Worm (Caenorhabditis elegans): Measurements from ENCODE around the gene str-1.

Gene str-1

DNA sequence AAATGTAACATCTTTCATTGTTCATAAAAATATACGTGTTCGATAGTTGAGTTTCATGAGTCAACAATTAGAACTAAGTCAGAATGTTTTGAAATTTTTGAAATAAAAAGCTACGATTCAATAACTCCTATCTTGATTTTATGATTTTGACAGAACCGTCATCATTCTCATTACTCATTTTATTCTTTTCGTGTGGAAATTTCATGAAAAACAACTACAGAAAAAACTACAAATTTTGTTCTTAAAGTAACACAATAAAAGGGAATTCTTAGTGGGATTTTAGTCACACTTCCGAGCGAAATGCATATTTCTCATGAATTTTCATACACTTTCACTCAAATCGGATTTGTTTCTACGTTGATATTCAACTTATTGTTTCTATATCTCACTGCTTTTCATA, 3.3 kb downstream of the str-1 start, which contains the start of gene str-44:
Gene str-44, plus strand, starts transcription at position 301 of the 400 bp plus-strand sequence.
- no peak for TF ChIP-seq cog-1 (tag; optimal IDR thresholded peaks at IDR 0.05)
- TF ChIP-seq tab-1 (GFP tag; IDR thresholded peaks at IDR 0.05): no peak
- TF ChIP-seq flt-1 (GFP tag; IDR thresholded peaks at IDR 0.05): no peak
- TF ChIP-seq klf-2 (GFP tag; conservative IDR thresholded peaks at IDR 0.05): no peak
- no peak for TF ChIP-seq T22C8.4 (GFP tag; IDR thresholded peaks at IDR 0.05)
- TF ChIP-seq ztf-29 (GFP tag; IDR thresholded peaks at IDR 0.05): no peak
- TF ChIP-seq ztf-23 (GFP tag; IDR thresholded peaks at IDR 0.05): no peak
- no peak for TF ChIP-seq ref-1 (GFP tag; conservative IDR thresholded peaks at IDR 0.05)
- TF ChIP-seq med-1 (GFP tag; optimal IDR thresholded peaks at IDR 0.05; ENCODE audit: insufficient read depth): no peak

DNA sequence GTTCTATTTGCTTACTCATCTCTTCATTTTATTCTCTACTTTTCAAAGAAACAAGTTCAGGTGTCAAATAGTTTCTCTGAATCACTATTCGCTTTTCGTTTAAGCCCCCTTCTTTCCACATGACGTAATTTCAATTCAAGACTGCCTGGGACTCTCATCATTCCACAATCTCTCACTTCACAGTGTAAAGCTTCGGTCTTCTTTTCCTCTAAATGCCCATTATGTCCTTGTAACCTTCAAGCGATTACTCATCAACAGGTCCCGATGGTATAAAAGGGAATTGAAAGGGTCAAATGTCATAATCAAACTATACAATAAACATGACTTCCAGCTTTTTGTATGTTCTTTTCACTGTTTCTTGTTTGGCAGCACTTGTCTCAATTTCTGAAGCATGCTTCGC, 5.4 kb downstream of the str-1 start, which contains the start of gene C42D4.3:
Gene C42D4.3, plus strand, starts transcription at position 298 of the 400 bp plus-strand sequence.
- TF ChIP-seq tab-1 (GFP tag; IDR thresholded peaks at IDR 0.05): no peak
- no peak for TF ChIP-seq ztf-29 (GFP tag; IDR thresholded peaks at IDR 0.05)
- TF ChIP-seq ref-1 (GFP tag; conservative IDR thresholded peaks at IDR 0.05): no peak
- no peak for TF ChIP-seq flt-1 (GFP tag; IDR thresholded peaks at IDR 0.05)
- no peak for TF ChIP-seq med-1 (GFP tag; optimal IDR thresholded peaks at IDR 0.05; ENCODE audit: insufficient read depth)
- TF ChIP-seq cog-1 (tag; optimal IDR thresholded peaks at IDR 0.05): no peak
- TF ChIP-seq klf-2 (GFP tag; conservative IDR thresholded peaks at IDR 0.05): no peak
- no peak for TF ChIP-seq ztf-23 (GFP tag; IDR thresholded peaks at IDR 0.05)
- no peak for TF ChIP-seq T22C8.4 (GFP tag; IDR thresholded peaks at IDR 0.05)

DNA sequence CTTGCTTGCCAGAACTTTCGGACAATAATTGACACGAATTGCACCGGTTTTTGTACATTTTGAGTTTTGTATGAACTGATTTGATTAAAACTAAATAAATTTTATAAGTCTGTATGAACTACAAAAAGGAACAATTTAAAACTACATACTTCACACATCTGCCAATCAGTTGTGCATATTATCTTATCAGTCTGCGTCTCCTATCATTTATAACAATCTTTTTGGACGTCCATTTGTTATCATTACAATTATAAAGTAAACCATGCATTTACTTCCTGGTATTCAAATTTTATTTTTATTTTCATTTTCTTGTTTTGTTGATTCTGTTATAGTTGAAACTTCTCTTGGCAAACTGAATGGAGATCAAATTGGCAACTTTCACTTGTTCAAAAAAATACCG, 6.7 kb downstream of the str-1 start, which contains the start of gene cest-10:
Gene cest-10, plus strand, starts transcription at position 254 of the 400 bp plus-strand sequence.
- no peak for TF ChIP-seq cog-1 (tag; optimal IDR thresholded peaks at IDR 0.05)
- TF ChIP-seq flt-1 (GFP tag; IDR thresholded peaks at IDR 0.05): no peak
- no peak for TF ChIP-seq ztf-29 (GFP tag; IDR thresholded peaks at IDR 0.05)
- no peak for TF ChIP-seq ref-1 (GFP tag; conservative IDR thresholded peaks at IDR 0.05)
- TF ChIP-seq med-1 (GFP tag; optimal IDR thresholded peaks at IDR 0.05; ENCODE audit: insufficient read depth): no peak
- no peak for TF ChIP-seq klf-2 (GFP tag; conservative IDR thresholded peaks at IDR 0.05)
- no peak for TF ChIP-seq ztf-23 (GFP tag; IDR thresholded peaks at IDR 0.05)
- no peak for TF ChIP-seq T22C8.4 (GFP tag; IDR thresholded peaks at IDR 0.05)
- TF ChIP-seq tab-1 (GFP tag; IDR thresholded peaks at IDR 0.05): no peak

DNA sequence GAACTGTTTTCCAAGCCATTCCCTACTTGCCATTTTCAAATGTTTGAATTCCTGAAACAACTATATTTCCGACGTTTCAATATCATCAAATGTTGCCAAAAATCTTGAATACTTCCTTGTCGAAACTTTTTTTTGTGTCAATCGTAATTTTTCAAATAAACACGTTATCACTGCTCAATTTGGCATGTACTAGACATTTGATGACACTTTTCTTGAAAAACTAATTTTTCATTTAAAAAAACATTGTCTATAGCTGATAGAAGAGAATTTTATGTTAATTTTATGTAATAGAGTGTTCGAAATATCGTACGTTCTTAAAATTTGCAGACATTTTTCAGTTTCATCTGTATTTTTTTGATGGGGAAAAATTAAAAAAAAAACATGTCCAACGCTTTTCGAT, 9.2 kb downstream of the str-1 start:
- no peak for TF ChIP-seq tab-1 (GFP tag; IDR thresholded peaks at IDR 0.05)
- TF ChIP-seq ref-1 (GFP tag; conservative IDR thresholded peaks at IDR 0.05): no peak
- TF ChIP-seq cog-1 (tag; optimal IDR thresholded peaks at IDR 0.05): no peak
- TF ChIP-seq T22C8.4 (GFP tag; IDR thresholded peaks at IDR 0.05): no peak
- TF ChIP-seq ztf-29 (GFP tag; IDR thresholded peaks at IDR 0.05): no peak
- TF ChIP-seq med-1 (GFP tag; optimal IDR thresholded peaks at IDR 0.05; ENCODE audit: insufficient read depth): no peak
- TF ChIP-seq klf-2 (GFP tag; conservative IDR thresholded peaks at IDR 0.05): no peak
- no peak for TF ChIP-seq flt-1 (GFP tag; IDR thresholded peaks at IDR 0.05)
- no peak for TF ChIP-seq ztf-23 (GFP tag; IDR thresholded peaks at IDR 0.05)

DNA sequence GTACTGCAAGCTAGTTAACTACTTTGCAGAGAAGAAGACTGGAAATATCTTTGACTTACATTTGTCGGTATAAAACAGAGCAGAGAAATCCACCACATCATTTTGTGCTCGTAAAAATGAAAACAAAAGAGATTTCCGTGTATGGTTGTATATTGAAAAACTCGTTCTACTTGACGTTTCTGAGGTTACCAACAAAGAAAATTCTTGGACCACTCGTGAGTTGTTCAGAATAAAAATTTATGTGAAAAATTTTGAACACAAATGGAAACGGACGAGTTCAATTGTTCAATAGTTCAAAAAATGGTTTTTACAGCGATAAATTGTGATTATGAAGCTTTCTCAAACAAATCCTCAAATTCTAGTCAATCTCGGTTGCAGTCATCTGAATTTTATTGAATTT, 11.0 kb downstream of the str-1 start, which contains the start of gene clec-179:
Gene clec-179, minus strand, starts transcription at position 101 of the 400 bp plus-strand sequence.
- no peak for TF ChIP-seq ref-1 (GFP tag; conservative IDR thresholded peaks at IDR 0.05)
- TF ChIP-seq med-1 (GFP tag; optimal IDR thresholded peaks at IDR 0.05; ENCODE audit: insufficient read depth): no peak
- TF ChIP-seq flt-1 (GFP tag; IDR thresholded peaks at IDR 0.05): no peak
- no peak for TF ChIP-seq T22C8.4 (GFP tag; IDR thresholded peaks at IDR 0.05)
- no peak for TF ChIP-seq ztf-29 (GFP tag; IDR thresholded peaks at IDR 0.05)
- no peak for TF ChIP-seq cog-1 (tag; optimal IDR thresholded peaks at IDR 0.05)
- TF ChIP-seq klf-2 (GFP tag; conservative IDR thresholded peaks at IDR 0.05): no peak
- TF ChIP-seq ztf-23 (GFP tag; IDR thresholded peaks at IDR 0.05): no peak
- no peak for TF ChIP-seq tab-1 (GFP tag; IDR thresholded peaks at IDR 0.05)

DNA sequence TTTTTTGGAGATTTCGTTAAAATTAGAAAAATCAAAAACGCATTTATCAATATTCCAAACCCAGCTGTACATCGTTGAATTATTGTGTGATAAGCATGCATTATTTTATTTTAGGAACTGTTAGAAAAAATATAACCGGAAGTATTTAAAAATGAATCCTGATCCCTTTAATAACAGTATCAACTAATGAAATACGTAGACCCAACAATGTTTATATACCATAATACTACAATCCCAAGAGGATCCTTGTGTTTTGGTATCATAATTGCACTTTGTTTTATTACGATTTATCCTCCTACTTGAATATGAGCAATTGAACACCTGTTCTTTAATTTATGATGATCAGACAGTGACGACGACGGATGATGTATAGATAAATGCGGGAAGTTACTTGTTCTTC, 13.2 kb downstream of the str-1 start, which contains the start of gene str-249:
Gene str-249, minus strand, starts transcription at position 101 of the 400 bp plus-strand sequence.
- TF ChIP-seq med-1 (GFP tag; optimal IDR thresholded peaks at IDR 0.05; ENCODE audit: insufficient read depth) (no peak), ref-1 (GFP tag; conservative IDR thresholded peaks at IDR 0.05) (no peak), flt-1 (GFP tag; IDR thresholded peaks at IDR 0.05) (no peak)

DNA sequence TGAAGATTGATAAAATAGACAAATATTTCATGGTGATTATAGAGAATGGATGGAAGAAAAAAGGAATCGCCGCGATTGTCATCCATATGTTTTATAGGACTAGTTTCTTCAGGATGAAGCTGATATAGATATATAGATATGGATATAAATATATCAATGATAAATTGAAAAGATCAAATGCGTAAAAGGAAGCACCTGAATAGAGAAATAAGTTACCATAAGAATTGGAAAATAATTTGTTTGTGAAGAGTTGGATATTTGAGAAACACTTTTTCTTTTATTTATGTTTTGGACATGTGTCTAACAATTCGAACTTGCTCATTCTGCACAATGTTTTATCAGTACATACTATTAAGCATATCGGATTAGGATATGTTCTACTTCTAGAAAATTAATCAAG, 14.4 kb downstream of the str-1 start, which contains the start of gene C42D4.13:
Gene C42D4.13, minus strand, starts transcription at position 101 of the 400 bp plus-strand sequence.
- TF ChIP-seq med-1 (GFP tag; optimal IDR thresholded peaks at IDR 0.05; ENCODE audit: insufficient read depth) (no peak), flt-1 (GFP tag; IDR thresholded peaks at IDR 0.05) (no peak), ztf-23 (GFP tag; IDR thresholded peaks at IDR 0.05) (no peak), ztf-29 (GFP tag; IDR thresholded peaks at IDR 0.05) (no peak), T22C8.4 (GFP tag; IDR thresholded peaks at IDR 0.05) (no peak), cog-1 (tag; optimal IDR thresholded peaks at IDR 0.05) (no peak), tab-1 (GFP tag; IDR thresholded peaks at IDR 0.05) (no peak), klf-2 (GFP tag; conservative IDR thresholded peaks at IDR 0.05) (no peak), ref-1 (GFP tag; conservative IDR thresholded peaks at IDR 0.05) (no peak)

DNA sequence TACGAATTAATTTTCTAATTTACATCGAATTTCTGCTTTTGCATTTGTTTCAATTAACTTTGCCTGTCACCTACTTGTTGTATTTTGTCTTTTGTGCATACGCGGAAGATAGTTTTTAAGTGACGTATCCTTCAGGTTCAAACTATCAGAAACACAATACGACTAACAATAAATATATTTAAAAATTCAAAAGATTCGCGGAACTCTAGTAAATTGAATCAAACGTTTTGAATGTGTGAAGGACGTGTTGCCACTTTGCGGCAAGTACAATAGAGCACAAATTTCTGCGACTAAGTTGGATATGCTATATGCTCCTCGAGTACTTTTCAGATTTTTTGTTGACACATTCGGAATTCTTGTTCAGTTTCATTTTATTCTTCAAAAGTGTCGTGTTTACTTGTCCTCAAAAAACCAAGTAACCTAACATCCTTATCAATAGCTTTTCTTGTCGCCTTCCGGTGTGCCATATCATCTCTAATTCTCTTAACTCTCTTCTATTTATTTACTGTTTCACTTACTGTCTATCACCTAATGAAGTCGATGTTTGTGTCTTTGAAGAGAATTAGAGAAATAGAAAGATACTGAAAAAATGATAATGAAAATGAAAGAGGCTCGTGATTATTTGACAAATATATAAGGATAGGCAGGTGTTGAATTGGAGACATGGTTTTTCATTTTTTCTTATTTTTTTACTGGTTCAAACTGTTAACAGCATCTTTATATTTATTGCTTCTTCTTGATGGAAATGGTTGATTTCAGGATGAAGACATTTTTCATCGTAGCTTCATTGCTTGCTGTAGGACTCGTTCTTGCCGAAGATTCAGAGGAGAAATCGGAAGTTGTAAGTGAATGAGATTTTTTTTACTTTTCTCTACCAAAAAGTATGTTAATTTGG, 15.2 kb downstream of the str-1 start, which contains the start of gene srlf-7:
Gene srlf-7, plus strand, starts transcription at position 760 of the 895 bp plus-strand sequence.
- TF ChIP-seq med-1 (GFP tag; optimal IDR thresholded peaks at IDR 0.05; ENCODE audit: insufficient read depth) (no peak), ztf-29 (GFP tag; IDR thresholded peaks at IDR 0.05) (no peak), T22C8.4 (GFP tag; IDR thresholded peaks at IDR 0.05) (no peak), ztf-23 (GFP tag; IDR thresholded peaks at IDR 0.05) (no peak), tab-1 (GFP tag; IDR thresholded peaks at IDR 0.05) (no peak), flt-1 (GFP tag; IDR thresholded peaks at IDR 0.05) (no peak), klf-2 (GFP tag; conservative IDR thresholded peaks at IDR 0.05) (no peak), cog-1 (tag; optimal IDR thresholded peaks at IDR 0.05) (no peak), ref-1 (GFP tag; conservative IDR thresholded peaks at IDR 0.05) (no peak)

DNA sequence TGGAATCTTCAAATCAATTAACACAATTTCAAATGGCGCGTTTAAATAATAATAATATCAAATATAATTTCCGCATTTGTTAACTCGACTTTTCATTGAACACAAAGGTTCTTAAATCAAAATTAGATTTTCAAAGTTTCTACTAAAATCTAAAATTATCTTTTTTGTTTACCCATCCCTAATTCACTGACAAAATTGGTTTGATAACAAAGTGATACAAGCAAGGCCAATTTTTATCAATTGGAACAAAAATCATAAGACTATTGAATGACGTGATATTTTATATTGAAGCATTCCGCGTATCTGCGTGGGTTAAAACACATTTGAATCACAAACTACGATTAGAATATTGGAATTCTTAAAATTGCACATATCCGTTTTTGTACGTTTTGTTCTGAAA, 16.8 kb downstream of the str-1 start:
- TF ChIP-seq ztf-23 (GFP tag; IDR thresholded peaks at IDR 0.05) (no peak), tab-1 (GFP tag; IDR thresholded peaks at IDR 0.05) (no peak), flt-1 (GFP tag; IDR thresholded peaks at IDR 0.05) (no peak), cog-1 (tag; optimal IDR thresholded peaks at IDR 0.05) (no peak), klf-2 (GFP tag; conservative IDR thresholded peaks at IDR 0.05) (no peak), med-1 (GFP tag; optimal IDR thresholded peaks at IDR 0.05; ENCODE audit: insufficient read depth) (no peak)
